Fruit fly (Drosophila melanogaster) whole organism, wandering third instar larva: ENCODE measurements around the gene CG11698.

Experiments used
- Abd-B ChIP-seq: fragments of >200 bp; optimal IDR thresholded peaks from 2 replicates; lab custom pipeline; 2017; ENCODE audit warnings: missing biosample characterization, missing genetic modification characterization
- CG9705 ChIP-seq: fragments of 200-800 bp; sonication (Bioruptor generic); optimal IDR thresholded peaks from 2 replicates; lab custom pipeline; 2018; ENCODE audit warnings: missing biosample characterization, mild to moderate bottlenecking, missing genetic modification characterization
- CrebA ChIP-seq: fragments of 200-800 bp; sonication (Bioruptor generic); optimal IDR thresholded peaks from 2 replicates; lab custom pipeline; 2016; ENCODE audit warnings: missing biosample characterization, mild to moderate bottlenecking, missing genetic modification characterization, borderline replicate concordance
- Dfd ChIP-seq: fragments of >200 bp; optimal IDR thresholded peaks from 2 replicates; lab custom pipeline; 2017; ENCODE audit warnings: missing biosample characterization, missing genetic modification characterization
- Dif ChIP-seq: fragments of 200-275, 200-300 bp; sonication (Bioruptor generic); optimal IDR thresholded peaks from 2 replicates; lab custom pipeline; 2018; ENCODE audit warnings: missing biosample characterization, missing genetic modification characterization; ENCODE audit not compliant: partially characterized antibody
- GATAd ChIP-seq: sonication (Bioruptor generic); optimal IDR thresholded peaks from 2 replicates; lab custom pipeline; 2016; ENCODE audit warnings: missing biosample characterization, missing genetic modification characterization
- HLH106 ChIP-seq: fragments of 200-800 bp; optimal IDR thresholded peaks from 3 replicates; lab custom pipeline; 2019; ENCODE audit warnings: missing biosample characterization, mild to moderate bottlenecking, missing genetic modification characterization, moderate library complexity
- Hnf4 ChIP-seq: fragments of 200-800 bp; sonication (Bioruptor generic); optimal IDR thresholded peaks from 2 replicates; lab custom pipeline; 2016; ENCODE audit warnings: missing biosample characterization, mild to moderate bottlenecking, missing genetic modification characterization
- Hr83 ChIP-seq: fragments of 200-300 bp; sonication (Bioruptor generic); optimal IDR thresholded peaks from 2 replicates; lab custom pipeline; 2016; ENCODE audit warnings: missing biosample characterization, mild to moderate bottlenecking, missing genetic modification characterization, moderate library complexity; ENCODE audit not compliant: poor library complexity, severe bottlenecking
- Jra ChIP-seq: sonication (Bioruptor generic); optimal IDR thresholded peaks from 2 replicates; lab custom pipeline; 2016; ENCODE audit warnings: missing biosample characterization, missing genetic modification characterization
- Myc ChIP-seq: fragments of >200 bp; optimal IDR thresholded peaks from 2 replicates; lab custom pipeline; 2017
- N ChIP-seq: fragments of >200 bp; optimal IDR thresholded peaks from 2 replicates; lab custom pipeline; 2018; ENCODE audit warnings: missing biosample characterization, missing external identifiers, missing genetic modification characterization
- OdsH ChIP-seq: fragments of 200-800 bp; sonication (Bioruptor generic); optimal IDR thresholded peaks from 2 replicates; lab custom pipeline; 2016; ENCODE audit warnings: missing biosample characterization, mild to moderate bottlenecking, missing genetic modification characterization
- Rel ChIP-seq, 2 experiments: fragments of 200-800 bp; sonication (Bioruptor generic) in 1 of 2; optimal IDR thresholded peaks; 2 replicates in 1 of 2; 3 replicates in 1 of 2; lab custom pipeline; 2016 to 2019; ENCODE audit warnings: mild to moderate bottlenecking in 2 of 2, missing biosample characterization in 2 of 2, missing genetic modification characterization in 2 of 2, moderate library complexity in 1 of 2
- Sp1 ChIP-seq: fragments of 200-800 bp; sonication (Bioruptor generic); optimal IDR thresholded peaks from 3 replicates; lab custom pipeline; 2019; ENCODE audit warnings: missing biosample characterization, mild to moderate bottlenecking, missing genetic modification characterization, moderate library complexity
- br ChIP-seq: fragments of 200-800 bp; sonication (Bioruptor generic); optimal IDR thresholded peaks from 2 replicates; lab custom pipeline; 2016; ENCODE audit warnings: missing biosample characterization, missing genetic modification characterization
- brk ChIP-seq: fragments of 200-800 bp; sonication (Bioruptor generic); optimal IDR thresholded peaks from 2 replicates; lab custom pipeline; 2016; ENCODE audit warnings: missing biosample characterization, mild to moderate bottlenecking, missing genetic modification characterization
- dl ChIP-seq, 2 experiments: fragments of 175-275, 200-275 bp in 1 of 2; fragments of 200-275 bp in 1 of 2; sonication (Bioruptor generic); optimal IDR thresholded peaks; lab custom pipeline; 2018; ENCODE audit warnings: mild to moderate bottlenecking in 2 of 2, missing biosample characterization in 2 of 2, missing genetic modification characterization in 2 of 2, moderate library complexity in 2 of 2; ENCODE audit not compliant: partially characterized antibody in 2 of 2, insufficient read depth in 1 of 2
- dsf ChIP-seq: sonication (Bioruptor generic); optimal IDR thresholded peaks from 2 replicates; lab custom pipeline; 2016; ENCODE audit warnings: missing biosample characterization, missing genetic modification characterization, borderline replicate concordance
- ey ChIP-seq: fragments of 200-800 bp; sonication (Bioruptor generic); optimal IDR thresholded peaks from 2 replicates; lab custom pipeline; 2016; ENCODE audit warnings: missing biosample characterization, missing genetic modification characterization
- foxo ChIP-seq, 2 experiments: fragments of 200-800 bp; sonication (Bioruptor generic); optimal IDR thresholded peaks; 2 replicates in 1 of 2; 3 replicates in 1 of 2; lab custom pipeline; 2016 to 2017; ENCODE audit warnings: missing biosample characterization in 2 of 2, missing genetic modification characterization in 2 of 2
- fru ChIP-seq: fragments of 200-800 bp; sonication (Bioruptor generic); optimal IDR thresholded peaks from 3 replicates; lab custom pipeline; 2016; ENCODE audit warnings: missing biosample characterization, mild to moderate bottlenecking, missing genetic modification characterization
- h ChIP-seq: fragments of 200-800 bp; sonication (Bioruptor generic); optimal IDR thresholded peaks from 3 replicates; lab custom pipeline; 2016; ENCODE audit warnings: missing biosample characterization, mild to moderate bottlenecking, missing genetic modification characterization
- jim ChIP-seq: fragments of 175-275, 200-325 bp; sonication (Bioruptor generic); optimal IDR thresholded peaks from 2 replicates; lab custom pipeline; 2016; ENCODE audit warnings: missing biosample characterization, mild to moderate bottlenecking, missing genetic modification characterization
- lola ChIP-seq: fragments of >200 bp; optimal IDR thresholded peaks from 2 replicates; lab custom pipeline; 2017; ENCODE audit warnings: missing biosample characterization, missing genetic modification characterization
- pan ChIP-seq: fragments of >200 bp; optimal IDR thresholded peaks from 2 replicates; lab custom pipeline; 2017
- psq ChIP-seq: fragments of 200-800 bp; sonication (Bioruptor generic); optimal IDR thresholded peaks from 3 replicates; lab custom pipeline; 2017; ENCODE audit warnings: missing biosample characterization, mild to moderate bottlenecking, missing genetic modification characterization, moderate library complexity
- rgr ChIP-seq: fragments of 200-800 bp; sonication (Bioruptor generic); optimal IDR thresholded peaks from 3 replicates; lab custom pipeline; 2016; ENCODE audit warnings: missing biosample characterization, mild to moderate bottlenecking, missing genetic modification characterization
- sv ChIP-seq: fragments of 200-800 bp; sonication (Bioruptor generic); optimal IDR thresholded peaks from 3 replicates; lab custom pipeline; 2016; ENCODE audit warnings: missing biosample characterization, missing genetic modification characterization
- tai ChIP-seq: sonication (Bioruptor generic); optimal IDR thresholded peaks from 2 replicates; lab custom pipeline; 2016; ENCODE audit warnings: missing biosample characterization, missing genetic modification characterization
- usp ChIP-seq: fragments of >200 bp; optimal IDR thresholded peaks from 2 replicates; lab custom pipeline; 2017; ENCODE audit warnings: missing biosample characterization, missing genetic modification characterization
- woc ChIP-seq: sonication (Bioruptor generic); optimal IDR thresholded peaks from 2 replicates; lab custom pipeline; 2016; ENCODE audit warnings: missing biosample characterization, mild to moderate bottlenecking, missing genetic modification characterization

The CG11698 gene

DNA sequence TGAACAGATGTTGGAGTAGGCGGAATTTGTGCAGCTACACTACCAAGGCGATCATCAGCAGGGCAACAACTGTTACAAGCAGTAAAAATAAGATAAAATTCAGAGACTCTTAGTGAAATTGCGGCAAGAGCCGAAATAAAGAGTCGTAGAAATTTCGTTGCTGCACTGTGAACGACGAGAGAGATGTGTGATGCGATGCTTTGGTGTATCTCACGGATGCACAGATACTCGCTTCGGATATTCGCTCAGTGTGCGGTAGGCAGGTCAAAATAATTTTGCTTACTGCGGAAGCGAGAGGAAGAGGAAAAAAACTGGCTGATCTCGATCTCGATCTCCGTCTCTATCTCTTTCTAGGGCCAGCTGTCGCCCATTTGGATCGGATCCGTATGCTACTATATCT is 23.2 kb upstream of the CG11698 start:
- no peak for TF ChIP-seq psq (GFP tag; lab: Kevin White, UChicago)
- TF ChIP-seq sv (GFP tag; lab: Kevin White, UChicago): no peak
- no peak for TF ChIP-seq Abd-B (GFP tag; lab: Kevin White, UChicago)
- TF ChIP-seq Hr83: no peak

DNA sequence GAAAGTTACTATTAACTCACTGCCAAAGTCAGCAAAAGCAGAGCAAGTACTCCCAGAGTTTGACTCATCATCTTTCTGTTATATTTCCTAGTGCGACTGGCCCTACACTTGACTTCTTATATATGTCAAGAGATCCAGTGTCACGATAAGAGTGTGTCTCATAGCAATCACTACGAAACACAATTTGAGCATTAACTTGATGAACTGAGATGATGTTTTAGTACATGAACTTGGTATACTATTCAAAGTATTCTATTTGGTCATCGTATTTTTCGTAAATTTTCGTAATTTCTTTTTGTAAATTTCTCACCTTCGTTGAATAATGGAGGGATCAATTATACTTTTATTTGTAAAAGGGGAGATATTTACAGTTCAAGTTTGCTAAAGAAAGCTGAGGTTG is 21.5 kb upstream of the CG11698 start, which contains the start of gene CG11672:
CG11672 (minus strand) TSS at position 101 of the 400 bp plus-strand sequence.
- TF ChIP-seq Abd-B (GFP tag; lab: Kevin White, UChicago) (no peak), psq (GFP tag; lab: Kevin White, UChicago) (no peak), jim (GFP tag; lab: Kevin White, UChicago) (no peak), foxo (GFP tag; optimal IDR thresholded peaks at IDR 0.05; lab: Kevin White, UChicago) (no peak), Sp1 (GFP tag; lab: Kevin White, UChicago) (no peak), Jra (GFP tag; lab: Kevin White, UChicago) (no peak), rgr (GFP tag; lab: Kevin White, UChicago) (no peak), Hnf4 (GFP tag; lab: Kevin White, UChicago) (no peak)

DNA sequence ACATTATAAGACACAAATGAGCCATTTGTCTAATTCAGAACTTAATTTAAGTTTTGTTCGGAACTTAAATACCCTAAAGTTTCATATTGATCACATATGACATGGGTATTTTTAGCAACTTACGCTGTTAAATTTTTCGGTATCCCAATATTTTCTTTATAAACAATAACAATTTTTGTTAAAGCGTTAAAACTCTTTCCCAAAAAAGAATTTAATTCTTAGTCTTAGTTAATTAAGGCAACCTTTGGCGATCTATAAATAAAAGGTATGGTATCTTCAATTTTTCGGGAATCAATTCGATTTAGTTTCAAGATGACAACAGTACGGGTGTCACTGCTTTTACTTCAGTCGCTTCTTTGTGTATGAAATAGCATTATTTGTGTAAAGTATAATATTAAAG is 21.0 kb upstream of the CG11698 start, which contains the start of gene CG31464:
CG31464 (plus strand) TSS at position 301 of the 400 bp plus-strand sequence.
- no peak for TF ChIP-seq rgr (GFP tag; lab: Kevin White, UChicago)
- TF ChIP-seq jim (GFP tag; lab: Kevin White, UChicago): no peak
- no peak for TF ChIP-seq GATAd (GFP tag; lab: Kevin White, UChicago)
- no peak for TF ChIP-seq usp (GFP tag; lab: Kevin White, UChicago)
- TF ChIP-seq foxo (GFP tag; optimal IDR thresholded peaks at IDR 0.05; lab: Kevin White, UChicago): no peak
- no peak for TF ChIP-seq Rel (GFP tag; optimal IDR thresholded peaks at IDR 0.05; lab: Kevin White, UChicago)
- no peak for TF ChIP-seq Rel (tag; optimal IDR thresholded peaks at IDR 0.05; lab: Kevin White, UChicago)
- TF ChIP-seq Dfd (GFP tag; lab: Kevin White, UChicago): no peak
- TF ChIP-seq lola: no peak
- no peak for TF ChIP-seq brk (GFP tag; lab: Kevin White, UChicago)
- TF ChIP-seq, all 38 proteins: peak for 0

DNA sequence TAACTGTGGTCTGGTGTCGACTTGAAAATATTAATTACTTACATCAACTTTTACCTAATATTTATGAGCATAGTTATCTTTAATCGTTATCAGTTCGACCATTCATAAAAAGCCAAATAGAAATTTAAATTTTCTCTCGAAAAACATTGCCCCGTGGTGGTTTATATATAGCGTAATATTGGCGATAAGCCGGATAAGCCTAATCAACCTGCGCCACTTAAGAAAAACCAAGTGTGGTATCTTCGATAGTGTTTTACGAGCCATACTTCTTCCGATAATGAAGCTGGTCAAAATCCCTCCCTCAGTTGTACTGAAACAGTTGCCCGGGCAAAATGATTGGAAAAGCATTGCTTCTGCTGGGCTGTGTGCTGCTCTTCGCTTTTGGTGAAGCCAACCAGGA is 20.0 kb upstream of the CG11698 start, which contains the start of gene CG31463:
CG31463 (plus strand) TSS at position 302 of the 400 bp plus-strand sequence.
- no peak for TF ChIP-seq h (GFP tag; lab: Kevin White, UChicago)
- no peak for TF ChIP-seq psq (GFP tag; lab: Kevin White, UChicago)
- TF ChIP-seq woc (GFP tag; lab: Kevin White, UChicago): no peak
- TF ChIP-seq ey (GFP tag; lab: Kevin White, UChicago): no peak
- TF ChIP-seq Dif (GFP tag; lab: Kevin White, UChicago): no peak
- no peak for TF ChIP-seq OdsH (GFP tag; lab: Kevin White, UChicago)
- no peak for TF ChIP-seq GATAd (GFP tag; lab: Kevin White, UChicago)
- TF ChIP-seq HLH106: no peak
- TF ChIP-seq lola: no peak
- no peak for TF ChIP-seq fru (GFP tag; lab: Kevin White, UChicago)
- TF ChIP-seq rgr (GFP tag; lab: Kevin White, UChicago): no peak

DNA sequence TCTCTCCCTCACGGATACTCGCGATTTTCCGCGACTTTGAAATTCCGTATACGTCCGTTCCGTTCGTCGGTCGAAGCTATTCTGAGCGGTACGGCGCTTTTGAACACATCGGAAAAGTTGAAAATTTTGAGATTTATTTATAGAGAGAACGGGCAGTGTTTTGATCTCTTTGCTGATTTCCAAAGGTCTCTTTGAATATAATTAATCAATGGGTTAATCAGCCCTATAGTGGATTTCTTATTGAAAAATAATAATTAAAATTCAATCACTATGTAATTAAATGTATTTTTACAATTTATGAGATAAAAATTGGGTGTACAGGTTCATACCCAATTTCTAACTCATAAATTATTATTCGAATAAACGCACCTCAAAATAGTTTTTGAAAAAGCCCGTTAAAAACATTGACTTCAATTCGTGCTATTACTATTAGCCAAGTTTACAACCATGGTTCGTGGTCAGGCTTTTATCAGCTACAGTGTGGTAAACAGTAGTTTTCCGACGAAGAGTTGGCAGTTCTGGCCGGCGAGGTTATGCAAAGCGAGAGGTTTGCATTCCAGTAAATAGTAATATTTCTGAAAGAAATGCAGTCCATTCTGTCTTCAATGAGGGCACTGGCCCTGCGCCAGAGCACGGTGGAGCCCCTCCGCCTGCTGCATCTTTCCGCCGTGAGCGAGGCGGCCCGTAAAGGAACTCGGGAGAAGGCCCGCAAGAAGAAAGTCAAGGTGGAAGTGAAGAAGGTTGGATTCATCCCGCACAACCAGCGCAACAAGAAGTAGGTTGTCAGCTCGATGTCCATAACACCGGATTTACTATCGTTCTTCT is 10.8 kb upstream of the CG11698 start, which contains the start of the genes CG9626 and mRpL1:
CG9626 (minus strand) TSS at position 51 of the 825 bp plus-strand sequence.
mRpL1 (plus strand) TSS at position 513 of the 825 bp plus-strand sequence.
- peak; percentile 18 for TF ChIP-seq Myc (lab: Kevin White, UChicago)
- TF ChIP-seq brk (GFP tag; lab: Kevin White, UChicago): no peak
- TF ChIP-seq Dfd (GFP tag; lab: Kevin White, UChicago): no peak
- TF ChIP-seq fru (GFP tag; lab: Kevin White, UChicago): peak; percentile 98
- TF ChIP-seq tai (GFP tag; lab: Kevin White, UChicago): no peak
- TF ChIP-seq pan (lab: Kevin White, UChicago): no peak
- no peak for TF ChIP-seq N

DNA sequence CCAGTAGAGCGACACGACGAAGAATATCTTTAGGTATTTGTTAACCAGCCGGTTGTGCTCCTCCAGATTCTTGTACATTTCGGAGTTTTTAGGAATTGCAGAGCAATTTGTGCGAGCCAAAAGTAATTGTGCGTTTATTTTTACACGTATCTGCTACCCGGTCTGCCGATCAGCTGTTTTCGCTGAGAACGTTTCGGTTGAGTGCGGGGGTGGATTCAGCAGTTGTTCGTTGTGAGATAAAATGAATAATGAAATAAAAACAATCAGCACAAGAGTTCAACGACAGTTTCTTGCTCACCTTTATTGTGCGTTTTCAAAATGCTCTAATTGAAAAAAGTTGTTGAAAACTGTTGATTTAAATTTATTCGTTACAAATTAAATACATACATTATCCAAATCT is 8.1 kb upstream of the CG11698 start, which contains the start of gene nac:
nac (minus strand) TSS at position 176 of the 400 bp plus-strand sequence.
- TF ChIP-seq dsf (no peak), CG9705 (GFP tag; lab: Kevin White, UChicago) (peak; percentile 20), CrebA (GFP tag; lab: Kevin White, UChicago) (no peak), HLH106 (peak; percentile 21), dl (GFP tag; optimal IDR thresholded peaks at IDR 0.05; lab: Kevin White, UChicago; ENCODE audit: insufficient read depth in 1 of 2, partially characterized antibody in 2 of 2) (no peak), woc (GFP tag; lab: Kevin White, UChicago) (no peak), rgr (GFP tag; lab: Kevin White, UChicago) (no peak), tai (GFP tag; lab: Kevin White, UChicago) (no peak), Abd-B (GFP tag; lab: Kevin White, UChicago) (no peak), br (no peak), pan (lab: Kevin White, UChicago) (no peak), ey (GFP tag; lab: Kevin White, UChicago) (no peak), lola (no peak), Dif (GFP tag; lab: Kevin White, UChicago) (peak; percentile 44), Rel (GFP tag; optimal IDR thresholded peaks at IDR 0.05; lab: Kevin White, UChicago) (no peak), Rel (tag; optimal IDR thresholded peaks at IDR 0.05; lab: Kevin White, UChicago) (no peak)
